Fruit fly (Drosophila melanogaster) whole organism, prepupa: Measurements from ENCODE around the gene CG11563.

ENCODE experiments used
- CG10669 ChIP-seq: fragments of 200-800 bp; sonication (Bioruptor generic); optimal IDR thresholded peaks from 3 replicates; lab custom pipeline; 2018; ENCODE audit warnings: missing biosample characterization, mild to moderate bottlenecking, missing genetic modification characterization, moderate library complexity
- CG16779 ChIP-seq: fragments of 200-800 bp; sonication (Bioruptor generic); optimal IDR thresholded peaks from 3 replicates; lab custom pipeline; 2017; ENCODE audit warnings: missing biosample characterization, mild to moderate bottlenecking, missing genetic modification characterization
- CG32006 ChIP-seq: fragments of 200-800 bp; sonication (Bioruptor generic); optimal IDR thresholded peaks from 3 replicates; lab custom pipeline; 2017; ENCODE audit warnings: missing biosample characterization, mild to moderate bottlenecking, missing genetic modification characterization
- CG6808 ChIP-seq: fragments of 200-800 bp; sonication (Bioruptor generic); optimal IDR thresholded peaks from 3 replicates; lab custom pipeline; 2017; ENCODE audit warnings: missing biosample characterization, missing genetic modification characterization, mild to moderate bottlenecking, moderate library complexity, missing genetic modification reagents
- CG6854 ChIP-seq: fragments of 200-800 bp; sonication (Bioruptor generic); optimal IDR thresholded peaks from 2 replicates; lab custom pipeline; 2017; ENCODE audit warnings: missing biosample characterization, mild to moderate bottlenecking, missing genetic modification characterization
- CG9139 ChIP-seq: fragments of 200-800 bp; sonication (Bioruptor generic); optimal IDR thresholded peaks from 3 replicates; lab custom pipeline; 2017; ENCODE audit warnings: missing biosample characterization, mild to moderate bottlenecking, missing genetic modification characterization
- Gug ChIP-seq: fragments of 200-800 bp; sonication (Bioruptor generic); IDR thresholded peaks from 2 replicates; pipeline ENCODE4 v1.3.6; 2022; ENCODE audit warnings: missing biosample characterization, missing genetic modification characterization
- Hr39 ChIP-seq: fragments of 200-800 bp; sonication (Bioruptor generic); optimal IDR thresholded peaks from 2 replicates; lab custom pipeline; 2016; ENCODE audit warnings: missing biosample characterization, missing genetic modification characterization
- Met ChIP-seq: fragments of 200-800 bp; sonication (Bioruptor generic); optimal IDR thresholded peaks from 3 replicates; lab custom pipeline; 2016; ENCODE audit warnings: missing biosample characterization, missing genetic modification characterization
- achi ChIP-seq: fragments of 200-800 bp; sonication (Bioruptor generic); optimal IDR thresholded peaks from 3 replicates; lab custom pipeline; 2016; ENCODE audit warnings: missing biosample characterization, missing genetic modification characterization
- dsx ChIP-seq: fragments of 200-800 bp; optimal IDR thresholded peaks from 3 replicates; lab custom pipeline; 2019; ENCODE audit warnings: missing biosample characterization, mild to moderate bottlenecking, missing genetic modification characterization, moderate library complexity; ENCODE audit not compliant: poor library complexity, severe bottlenecking
- fd85E ChIP-seq: fragments of 200-800 bp; sonication (Bioruptor generic); optimal IDR thresholded peaks from 3 replicates; lab custom pipeline; 2016; ENCODE audit warnings: missing biosample characterization, missing genetic modification characterization
- spab ChIP-seq: fragments of 200-800 bp; sonication (Bioruptor generic); optimal IDR thresholded peaks from 2 replicates; lab custom pipeline; 2017; ENCODE audit warnings: missing biosample characterization, mild to moderate bottlenecking, missing genetic modification characterization, missing genetic modification reagents

DNA sequence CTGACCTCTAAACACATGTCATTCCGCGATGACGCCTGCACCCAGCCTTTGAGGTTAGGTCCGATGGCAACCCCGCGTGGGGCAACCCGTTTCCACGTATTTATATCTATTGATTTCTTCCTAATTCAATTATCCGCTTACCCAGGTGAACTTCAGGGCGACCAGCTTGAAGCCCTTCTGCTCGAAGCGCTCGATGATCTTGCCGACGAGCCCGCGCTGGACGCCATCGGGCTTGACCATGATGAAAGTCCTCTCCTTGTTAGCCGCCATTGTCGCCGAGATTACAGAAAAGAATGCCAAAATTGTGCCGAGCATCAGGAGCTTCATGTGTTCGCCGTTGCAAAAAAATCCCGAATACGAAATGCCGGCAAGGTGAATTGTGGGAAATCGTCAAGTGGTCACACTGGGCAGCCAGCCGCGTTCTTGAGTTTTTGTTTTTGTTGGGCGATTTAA is 8.8 kb downstream of the CG11563 start, which contains the start of gene awd:
- TF ChIP-seq Met (peak; percentile 6), spab (GFP tag; lab: Kevin White, UChicago) (no peak), achi (GFP tag; lab: Kevin White, UChicago) (peak; percentile 18), CG6854 (GFP tag; lab: Kevin White, UChicago) (peak; percentile 45), CG9139 (GFP tag; lab: Kevin White, UChicago) (peak; percentile 15), fd85E (GFP tag; lab: Kevin White, UChicago) (no peak), Hr39 (GFP tag; lab: Kevin White, UChicago) (no peak), Gug (GFP tag; lab: Robert Waterston, UW) (no peak), CG32006 (GFP tag; lab: Kevin White, UChicago) (no peak), CG16779 (tag; lab: Kevin White, UChicago) (peak; percentile 28), CG10669 (no peak), dsx (peak; percentile 10), CG6808 (peak; percentile 25)
